Worm (Caenorhabditis elegans) whole organism, young adult: ENCODE results near the gene ZK228.10.

Experiments used
- B0261.1 ChIP-seq: sonication (generic microtip); optimal IDR thresholded peaks from 2 replicates; lab custom pipeline; 2016; ENCODE audit warnings: mild to moderate bottlenecking, missing genetic modification characterization, moderate library complexity, missing compliant biosample characterization
- Y53G8AR.9 ChIP-seq: fragments of 200-800 bp; sonication (Bioruptor generic); conservative IDR thresholded peaks from 2 replicates; pipeline ENCODE4 v1.3.6; 2022; ENCODE audit warnings: missing genetic modification reagents, missing genetic modification characterization, missing compliant biosample characterization
- aptf-3 ChIP-seq: fragments of 200-800 bp; sonication (Bioruptor generic); IDR thresholded peaks from 2 replicates; pipeline ENCODE4 v1.3.6; 2022; ENCODE audit warnings: missing genetic modification characterization, missing compliant biosample characterization
- ceh-91 ChIP-seq: fragments of 200-800 bp; sonication (Bioruptor generic); IDR thresholded peaks from 2 replicates; pipeline ENCODE4 v1.3.6; 2022; ENCODE audit warnings: missing genetic modification reagents, missing genetic modification characterization, missing compliant biosample characterization
- ets-4 ChIP-seq: fragments of 200-800 bp; sonication (Bioruptor generic); optimal IDR thresholded peaks from 2 replicates; lab custom pipeline; 2018; ENCODE audit warnings: mild to moderate bottlenecking, missing genetic modification characterization, missing compliant biosample characterization
- mes-4 ChIP-seq: sonication (generic microtip); optimal IDR thresholded peaks from 2 replicates; lab custom pipeline; 2016; ENCODE audit warnings: missing genotype, missing genetic modification characterization, missing compliant biosample characterization
- nfyb-1 ChIP-seq: fragments of 200-800 bp; sonication (Bioruptor generic); IDR thresholded peaks from 2 replicates; pipeline ENCODE4 v1.3.6; 2022; ENCODE audit warnings: missing genetic modification reagents, missing genetic modification characterization, missing compliant biosample characterization
- pha-4 ChIP-seq: fragments of 150-350 bp; sonication (generic microtip); optimal IDR thresholded peaks from 2 replicates; lab custom pipeline; 2014; ENCODE audit warnings: missing biosample characterization, missing genetic modification reagents, missing genetic modification characterization
- snpc-4 ChIP-seq, 5 experiments: fragments of 150-350 bp in 1 of 5; sonication (generic microtip) in 4 of 5; optimal IDR thresholded peaks; 2 replicates each; lab custom pipeline; 2014 to 2018; ENCODE audit warnings: missing genetic modification characterization in 5 of 5, missing biosample characterization in 3 of 5, antibody characterized with exemption in 2 of 5, mild to moderate bottlenecking in 2 of 5, missing compliant biosample characterization in 2 of 5, missing genotype in 2 of 5, moderate library complexity in 2 of 5, missing genetic modification reagents in 1 of 5

DNA sequence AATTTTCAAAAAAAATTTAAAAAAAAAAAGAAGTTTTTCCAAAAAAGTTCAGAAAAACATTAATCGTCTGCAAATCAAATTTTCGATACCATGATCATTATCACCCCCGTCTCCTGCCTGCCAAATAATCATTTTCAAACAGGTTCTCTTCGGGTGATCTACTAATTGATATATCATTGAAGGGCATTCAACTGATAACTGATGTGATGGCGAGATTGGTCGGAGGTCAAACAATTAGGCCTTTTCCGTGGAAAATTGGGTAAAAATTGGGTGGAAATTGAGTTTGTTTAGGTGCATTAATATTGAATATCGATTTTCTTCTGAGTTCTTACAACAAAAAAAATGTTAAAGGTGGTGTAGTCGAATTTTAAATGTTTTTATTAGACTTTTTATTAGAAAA lies 30.5 kb downstream of the ZK228.10 start, which contains the start of gene Y51A2D.18:
- TF ChIP-seq Y53G8AR.9 (GFP tag; lab: Robert Waterston, UW) (no peak), mes-4 (no peak), ets-4 (GFP tag; lab: Kevin White, UChicago) (no peak), B0261.1 (tag; lab: Kevin White, UChicago) (no peak), nfyb-1 (GFP tag; lab: Robert Waterston, UW) (no peak), snpc-4 (GFP tag; optimal IDR thresholded peaks at IDR 0.05; lab: Kevin White, UChicago) (no peak), snpc-4 (tag; optimal IDR thresholded peaks at IDR 0.05; lab: Kevin White, UChicago) (no peak), ceh-91 (GFP tag; lab: Robert Waterston, UW) (no peak), aptf-3 (no peak), pha-4 (tag; lab: Kevin White, UChicago) (no peak)
